Worm (Caenorhabditis elegans) whole organism, mixed stage, embryonic: ENCODE results near the gene sel-7.

Experiments used
- M03D4.4 ChIP-seq: sonication (generic microtip); optimal IDR thresholded peaks from 2 replicates; lab custom pipeline; 2017; ENCODE audit warnings: mild to moderate bottlenecking, missing genetic modification characterization, missing compliant biosample characterization
- bed-3 ChIP-seq: fragments of 200-800 bp; sonication (Bioruptor generic); optimal IDR thresholded peaks from 3 replicates; lab custom pipeline; 2018; ENCODE audit warnings: mild to moderate bottlenecking, missing genetic modification characterization, moderate library complexity, missing compliant biosample characterization
- blmp-1 ChIP-seq: fragments of 150-350 bp; optimal IDR thresholded peaks from 2 replicates; lab custom pipeline; 2014; ENCODE audit warnings: missing biosample characterization, missing genetic modification characterization
- ceh-39 ChIP-seq: fragments of 150-350 bp; optimal IDR thresholded peaks from 2 replicates; lab custom pipeline; 2014; ENCODE audit warnings: missing biosample characterization, missing genetic modification characterization
- ceh-43 ChIP-seq: fragments of 200-800 bp; sonication (Bioruptor generic); optimal IDR thresholded peaks from 2 replicates; lab custom pipeline; 2018; ENCODE audit warnings: mild to moderate bottlenecking, missing genetic modification characterization, moderate library complexity, missing compliant biosample characterization
- ceh-83 ChIP-seq: fragments of 200-800 bp; sonication (Bioruptor generic); optimal IDR thresholded peaks from 2 replicates; lab custom pipeline; 2018; ENCODE audit warnings: mild to moderate bottlenecking, missing genetic modification characterization, missing compliant biosample characterization
- ces-1 ChIP-seq: fragments of 150-350 bp; optimal IDR thresholded peaks from 2 replicates; lab custom pipeline; 2014; ENCODE audit warnings: missing biosample characterization, missing genetic modification reagents, missing genetic modification characterization
- cnd-1 ChIP-seq: fragments of 200-800 bp; sonication (Bioruptor generic); optimal IDR thresholded peaks from 2 replicates; lab custom pipeline; 2018; ENCODE audit warnings: mild to moderate bottlenecking, missing genetic modification characterization, missing compliant biosample characterization
- drap-1 ChIP-seq: fragments of 200-800 bp; sonication (Bioruptor generic); optimal IDR thresholded peaks from 3 replicates; lab custom pipeline; 2018; ENCODE audit warnings: mild to moderate bottlenecking, missing genetic modification characterization, missing compliant biosample characterization
- elt-1 ChIP-seq: sonication (generic microtip); optimal IDR thresholded peaks from 2 replicates; lab custom pipeline; 2017; ENCODE audit warnings: missing genetic modification characterization, mild to moderate bottlenecking, missing compliant biosample characterization, antibody characterized with exemption, moderate library complexity, borderline replicate concordance; ENCODE audit not compliant: insufficient read depth
- elt-3 ChIP-seq: fragments of 150-350 bp; optimal IDR thresholded peaks from 2 replicates; lab custom pipeline; 2014; ENCODE audit warnings: missing biosample characterization, missing genetic modification characterization
- ham-2 ChIP-seq: fragments of 200-800 bp; sonication (Bioruptor generic); optimal IDR thresholded peaks from 2 replicates; lab custom pipeline; 2018; ENCODE audit warnings: mild to moderate bottlenecking, missing genetic modification characterization, missing compliant biosample characterization
- hlh-1 ChIP-seq: fragments of 150-350 bp; optimal IDR thresholded peaks from 2 replicates; lab custom pipeline; 2014; ENCODE audit warnings: missing biosample characterization, missing genetic modification reagents, missing genetic modification characterization
- lin-13 ChIP-seq: fragments of 150-350 bp; optimal IDR thresholded peaks from 2 replicates; lab custom pipeline; 2014; ENCODE audit warnings: missing biosample characterization, missing genetic modification characterization
- lin-32 ChIP-seq: fragments of 200-800 bp; sonication (Bioruptor generic); optimal IDR thresholded peaks from 2 replicates; lab custom pipeline; 2018; ENCODE audit warnings: mild to moderate bottlenecking, missing genetic modification characterization, missing compliant biosample characterization
- lsy-2 ChIP-seq: fragments of 150-350 bp; optimal IDR thresholded peaks from 2 replicates; lab custom pipeline; 2014; ENCODE audit warnings: missing biosample characterization, missing genetic modification characterization
- mab-5 ChIP-seq: fragments of 150-350 bp; optimal IDR thresholded peaks from 2 replicates; lab custom pipeline; 2014; ENCODE audit warnings: missing biosample characterization, missing genetic modification characterization
- mep-1 ChIP-seq: fragments of 150-350 bp; optimal IDR thresholded peaks from 2 replicates; lab custom pipeline; 2017; ENCODE audit warnings: missing biosample characterization, missing genetic modification reagents, missing genetic modification characterization, inconsistent platforms
- mls-2 ChIP-seq: sonication (generic microtip); optimal IDR thresholded peaks from 2 replicates; lab custom pipeline; 2016; ENCODE audit warnings: mild to moderate bottlenecking, missing genetic modification characterization, moderate library complexity, missing compliant biosample characterization
- nhr-12 ChIP-seq: fragments of 150-350 bp; optimal IDR thresholded peaks from 2 replicates; lab custom pipeline; 2014; ENCODE audit warnings: missing biosample characterization, missing genetic modification characterization
- nhr-2 ChIP-seq: fragments of 150-350 bp; optimal IDR thresholded peaks from 2 replicates; lab custom pipeline; 2014; ENCODE audit warnings: missing biosample characterization, missing genetic modification characterization
- nhr-237 ChIP-seq: fragments of 150-350 bp; optimal IDR thresholded peaks from 2 replicates; lab custom pipeline; 2014; ENCODE audit warnings: missing biosample characterization, missing genetic modification characterization
- nhr-28 ChIP-seq: fragments of 150-350 bp; optimal IDR thresholded peaks from 2 replicates; lab custom pipeline; 2014; ENCODE audit warnings: missing biosample characterization, missing genetic modification characterization
- nhr-76 ChIP-seq: sonication (generic microtip); optimal IDR thresholded peaks from 2 replicates; lab custom pipeline; 2017; ENCODE audit warnings: missing biosample characterization, missing genetic modification characterization
- pha-4 ChIP-seq: fragments of 150-350 bp; optimal IDR thresholded peaks from 2 replicates; lab custom pipeline; 2018; ENCODE audit warnings: missing biosample characterization, missing genetic modification reagents, missing genetic modification characterization
- sem-2 ChIP-seq: fragments of 200-800 bp; sonication (Bioruptor generic); optimal IDR thresholded peaks from 2 replicates; lab custom pipeline; 2018; ENCODE audit warnings: mild to moderate bottlenecking, missing genetic modification characterization, missing compliant biosample characterization
- snpc-4 ChIP-seq: fragments of 150-350 bp; optimal IDR thresholded peaks from 2 replicates; lab custom pipeline; 2014; ENCODE audit warnings: missing biosample characterization, missing genetic modification characterization
- sptf-1 ChIP-seq: sonication (generic microtip); optimal IDR thresholded peaks from 2 replicates; lab custom pipeline; 2017; ENCODE audit warnings: mild to moderate bottlenecking, missing genetic modification characterization, moderate library complexity, missing compliant biosample characterization
- tbx-8 ChIP-seq: fragments of 200-800 bp; sonication (Bioruptor generic); optimal IDR thresholded peaks from 2 replicates; lab custom pipeline; 2018; ENCODE audit warnings: mild to moderate bottlenecking, missing genetic modification characterization, moderate library complexity, missing compliant biosample characterization
- unc-120 ChIP-seq: sonication (generic microtip); optimal IDR thresholded peaks from 2 replicates; lab custom pipeline; 2017; ENCODE audit warnings: missing genetic modification characterization, missing compliant biosample characterization; ENCODE audit not compliant: poor library complexity, severe bottlenecking
- unc-39 ChIP-seq: fragments of 150-350 bp; optimal IDR thresholded peaks from 2 replicates; lab custom pipeline; 2014; ENCODE audit warnings: missing biosample characterization, missing genetic modification characterization
- unc-62 ChIP-seq: fragments of 150-350 bp; optimal IDR thresholded peaks from 2 replicates; lab custom pipeline; 2014; ENCODE audit warnings: missing biosample characterization, missing genetic modification reagents, missing genetic modification characterization
- zip-8 ChIP-seq: fragments of 150-350 bp; optimal IDR thresholded peaks from 2 replicates; lab custom pipeline; 2014; ENCODE audit warnings: missing biosample characterization, missing genetic modification characterization
- ztf-11 ChIP-seq: fragments of 150-350 bp; optimal IDR thresholded peaks from 2 replicates; lab custom pipeline; 2014; ENCODE audit warnings: missing biosample characterization, missing genetic modification characterization

Gene sel-7

ce11 chrX:14311583-14311982, 28.7 kb downstream of the sel-7 start, which contains the start of gene mgrn-1:
mgrn-1 (minus strand) TSS chrX:14311683.
- TF ChIP-seq bed-3 (GFP tag; lab: Kevin White, UChicago) (no peak), ztf-11 (tag; lab: Kevin White, UChicago) (no peak), ham-2 (no peak), elt-3 (no peak), nhr-12 (tag; lab: Kevin White, UChicago) (no peak), nhr-2 (tag; lab: Kevin White, UChicago) (no peak), unc-39 (tag; lab: Kevin White, UChicago) (no peak), M03D4.4 (tag; lab: Kevin White, UChicago) (no peak), lin-13 (no peak)

- TF ChIP-seq ceh-43, result no peak
- no peak for TF ChIP-seq mls-2 (tag; lab: Kevin White, UChicago)
- TF ChIP-seq tbx-8 (GFP tag; lab: Kevin White, UChicago), result no peak
- no peak for TF ChIP-seq nhr-2 (tag; lab: Kevin White, UChicago)
- TF ChIP-seq nhr-76 (tag; lab: Kevin White, UChicago), result no peak
- TF ChIP-seq elt-3, result no peak
- TF ChIP-seq ceh-39 (tag; lab: Kevin White, UChicago), result no peak
- no peak for TF ChIP-seq ces-1 (GFP tag; lab: Kevin White, UChicago)
- TF ChIP-seq unc-39 (tag; lab: Kevin White, UChicago), result no peak
- no peak for TF ChIP-seq hlh-1 (tag; lab: Kevin White, UChicago)
- TF ChIP-seq unc-120 (tag; lab: Kevin White, UChicago), result no peak
- TF ChIP-seq pha-4 (tag; lab: Kevin White, UChicago), result no peak
- no peak for TF ChIP-seq bed-3 (GFP tag; lab: Kevin White, UChicago)
- TF ChIP-seq nhr-12 (tag; lab: Kevin White, UChicago), result no peak
- no peak for TF ChIP-seq sptf-1 (tag; lab: Kevin White, UChicago)
- TF ChIP-seq blmp-1 (tag; lab: Kevin White, UChicago), result no peak
- TF ChIP-seq nhr-28 (tag; lab: Kevin White, UChicago), result no peak
- TF ChIP-seq mab-5 (tag; lab: Kevin White, UChicago), result no peak
Observed at ce11 chrX:14309656-14310055, 30.6 kb downstream of the sel-7 start.

- TF ChIP-seq unc-120 (tag; lab: Kevin White, UChicago), result no peak
- TF ChIP-seq tbx-8 (GFP tag; lab: Kevin White, UChicago), result no peak
- no peak for TF ChIP-seq unc-39 (tag; lab: Kevin White, UChicago)
- no peak for TF ChIP-seq elt-3
- no peak for TF ChIP-seq ces-1 (GFP tag; lab: Kevin White, UChicago)
- TF ChIP-seq ham-2, result no peak
- TF ChIP-seq lin-13, result no peak
- TF ChIP-seq sem-2 (GFP tag; lab: Kevin White, UChicago), result no peak
- no peak for TF ChIP-seq bed-3 (GFP tag; lab: Kevin White, UChicago)
- TF ChIP-seq lin-32, result no peak
- no peak for TF ChIP-seq nhr-28 (tag; lab: Kevin White, UChicago)
- no peak for TF ChIP-seq mep-1 (tag; lab: Kevin White, UChicago)
- TF ChIP-seq cnd-1 (tag; lab: Kevin White, UChicago), result no peak
Observed at ce11 chrX:14307667-14308066, 32.6 kb downstream of the sel-7 start, which contains the start of gene gphr-2. gphr-2 (minus strand) TSS chrX:14307767.

- no peak for TF ChIP-seq tbx-8 (GFP tag; lab: Kevin White, UChicago)
- no peak for TF ChIP-seq nhr-237 (tag; lab: Kevin White, UChicago)
- no peak for TF ChIP-seq sptf-1 (tag; lab: Kevin White, UChicago)
- TF ChIP-seq ceh-39 (tag; lab: Kevin White, UChicago), result no peak
- TF ChIP-seq nhr-76 (tag; lab: Kevin White, UChicago), result no peak
- no peak for TF ChIP-seq sem-2 (GFP tag; lab: Kevin White, UChicago)
- TF ChIP-seq M03D4.4 (tag; lab: Kevin White, UChicago), result no peak
- TF ChIP-seq bed-3 (GFP tag; lab: Kevin White, UChicago), result no peak
- TF ChIP-seq, all 35 proteins: peak for 0
Observed at ce11 chrX:14303078-14303477, 37.2 kb downstream of the sel-7 start, which contains the start of gene C11H1.5. C11H1.5 (minus strand) TSS chrX:14303178.

- TF ChIP-seq zip-8 (no peak), ceh-83 (GFP tag; lab: Kevin White, UChicago) (no peak), ceh-43 (peak; percentile 20), sptf-1 (tag; lab: Kevin White, UChicago) (peak; percentile 22), lin-13 (peak; percentile 45), ztf-11 (tag; lab: Kevin White, UChicago) (no peak), lsy-2 (tag; lab: Kevin White, UChicago) (peak; percentile 54), nhr-2 (tag; lab: Kevin White, UChicago) (no peak), M03D4.4 (tag; lab: Kevin White, UChicago) (no peak), nhr-76 (tag; lab: Kevin White, UChicago) (no peak), mab-5 (tag; lab: Kevin White, UChicago) (no peak), sem-2 (GFP tag; lab: Kevin White, UChicago) (no peak), tbx-8 (GFP tag; lab: Kevin White, UChicago) (no peak), lin-32 (no peak), nhr-12 (tag; lab: Kevin White, UChicago) (no peak), pha-4 (tag; lab: Kevin White, UChicago) (peak; percentile 37), bed-3 (GFP tag; lab: Kevin White, UChicago) (no peak), blmp-1 (tag; lab: Kevin White, UChicago) (no peak), mep-1 (tag; lab: Kevin White, UChicago) (peak; percentile 38), nhr-237 (tag; lab: Kevin White, UChicago) (peak; percentile 22), nhr-28 (tag; lab: Kevin White, UChicago) (no peak), hlh-1 (tag; lab: Kevin White, UChicago) (peak; percentile 57), drap-1 (GFP tag; lab: Kevin White, UChicago) (peak; percentile 67), unc-62 (GFP tag; lab: Kevin White, UChicago) (peak; percentile 56), ces-1 (GFP tag; lab: Kevin White, UChicago) (peak; percentile 76), mls-2 (tag; lab: Kevin White, UChicago) (peak; percentile 81), cnd-1 (tag; lab: Kevin White, UChicago) (peak; percentile 62), elt-1 (tag; lab: Kevin White, UChicago) (no peak), snpc-4 (tag; lab: Kevin White, UChicago) (no peak), ham-2 (peak; percentile 6), ceh-39 (tag; lab: Kevin White, UChicago) (peak; percentile 99), elt-3 (no peak)
Observed at ce11 chrX:14297209-14297608, 43.1 kb downstream of the sel-7 start.
